Worm (Caenorhabditis elegans): ENCODE data around the gene C36E6.2.

DNA sequence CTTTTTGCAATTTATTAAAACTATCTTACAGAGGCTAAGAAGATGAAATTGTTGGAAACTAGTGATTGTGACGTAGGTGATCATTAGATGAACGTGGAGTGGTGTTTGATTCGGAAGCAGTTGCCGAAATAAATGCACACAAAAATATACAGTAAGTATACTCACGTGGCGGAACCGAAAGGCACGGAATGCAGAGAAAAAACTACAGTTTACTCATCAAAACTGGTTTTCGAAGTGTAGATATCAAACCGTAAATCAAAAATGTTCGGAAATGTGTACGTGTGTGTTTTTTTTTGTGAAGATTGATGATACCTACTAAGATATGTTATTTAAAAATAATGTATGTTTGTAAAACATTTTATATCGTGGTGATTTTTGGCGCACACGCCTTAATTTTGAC lies 24.8 kb upstream of the C36E6.2 start:
- TF ChIP-seq mab-5 (tag; optimal IDR thresholded peaks at IDR 0.05) (no peak), elt-3 (tag; optimal IDR thresholded peaks at IDR 0.05) (no peak), nhr-76 (tag; optimal IDR thresholded peaks at IDR 0.05) (no peak), unc-62 (GFP tag; optimal IDR thresholded peaks at IDR 0.05) (no peak), lin-32 (GFP tag; optimal IDR thresholded peaks at IDR 0.05) (no peak), pha-4 (tag; optimal IDR thresholded peaks at IDR 0.05) (no peak), ham-2 (GFP tag; optimal IDR thresholded peaks at IDR 0.05) (no peak), nhr-28 (tag; optimal IDR thresholded peaks at IDR 0.05) (no peak), snpc-4 (tag; optimal IDR thresholded peaks at IDR 0.05) (no peak), nhr-237 (tag; optimal IDR thresholded peaks at IDR 0.05) (no peak), nhr-12 (tag; optimal IDR thresholded peaks at IDR 0.05) (no peak), lin-13 (tag; optimal IDR thresholded peaks at IDR 0.05) (no peak), cnd-1 (tag; optimal IDR thresholded peaks at IDR 0.05) (no peak)
